Fruit fly (Drosophila melanogaster): ENCODE measurements around the gene CG14435.

CG14435 gene

DNA sequence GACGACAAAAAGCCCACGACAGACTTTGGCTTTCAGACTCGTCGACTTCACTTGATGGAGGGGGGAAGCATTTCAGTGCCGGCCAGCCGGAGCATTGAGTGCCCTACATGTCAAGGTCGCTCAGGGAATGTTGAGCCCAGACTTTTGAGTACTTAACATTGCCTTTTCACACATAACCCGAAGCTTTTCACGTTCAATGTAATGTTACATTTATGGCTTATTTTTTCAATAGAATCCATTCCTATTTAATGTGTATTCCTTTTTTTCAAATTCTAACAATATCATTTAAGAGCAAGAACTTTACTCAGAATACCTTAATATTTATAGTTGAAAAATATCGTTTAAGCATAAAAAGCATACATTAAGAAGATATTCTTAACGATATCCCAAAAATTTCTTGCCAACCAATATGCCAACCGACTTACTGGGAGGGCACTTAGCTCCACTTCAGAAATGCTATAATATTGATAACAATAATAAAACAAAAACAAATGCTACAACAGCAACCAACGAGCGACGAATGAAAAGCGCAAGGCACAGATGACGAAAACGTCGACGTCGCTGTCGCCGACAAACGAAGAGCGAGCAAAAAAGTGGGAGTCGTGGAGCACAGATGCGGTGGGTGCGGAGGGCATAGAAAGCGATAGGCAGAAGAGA lies 16.2 kb upstream of the CG14435 start (continued):
- TF ChIP-seq odd (GFP tag; optimal IDR thresholded peaks at IDR 0.05): peak; percentile 14
- no peak for TF ChIP-seq CG10959 (GFP tag; IDR thresholded peaks at IDR 0.05)
- TF ChIP-seq CG9437 (GFP tag; optimal IDR thresholded peaks at IDR 0.05): peak; percentile 39
- TF ChIP-seq CG10654 (GFP tag; optimal IDR thresholded peaks at IDR 0.05): peak; percentile 70
- peak; percentile 72 to 88 for TF ChIP-seq Pdp1 (GFP tag; optimal IDR thresholded peaks at IDR 0.05)
- TF ChIP-seq CG2129 (GFP tag; IDR thresholded peaks at IDR 0.05; ENCODE audit: partially characterized antibody): no peak
- peak; percentile 67 for TF ChIP-seq CG6813 (GFP tag; optimal IDR thresholded peaks at IDR 0.05)
- TF ChIP-seq CG18619 (GFP tag; optimal IDR thresholded peaks at IDR 0.05): peak; percentile 30
- no peak for TF ChIP-seq CG12236 (GFP tag; optimal IDR thresholded peaks at IDR 0.05)
- TF ChIP-seq CG9215 (GFP tag; IDR thresholded peaks at IDR 0.05): peak; percentile 83
- peak; percentile 82 for TF ChIP-seq Dip3 (GFP tag; optimal IDR thresholded peaks at IDR 0.05)
- TF ChIP-seq CG7372 (GFP tag; IDR thresholded peaks at IDR 0.05): peak; percentile 59
- peak; percentile 72 for TF ChIP-seq row (GFP tag; IDR thresholded peaks at IDR 0.05)
- peak; percentile 31; the same call in 1 of the 3 replicates for TF ChIP-seq ci (GFP tag; IDR thresholded peaks at IDR 0.05)
- TF ChIP-seq CG8089 (GFP tag; optimal IDR thresholded peaks at IDR 0.05): peak; percentile 64
- peak; percentile 69 for TF ChIP-seq CG1647 (GFP tag; optimal IDR thresholded peaks at IDR 0.05)
- peak; percentile 10 for TF ChIP-seq CG30431 (GFP tag; optimal IDR thresholded peaks at IDR 0.05)
- no peak for TF ChIP-seq CG16815 (GFP tag; optimal IDR thresholded peaks at IDR 0.05)
- TF ChIP-seq CG18599 (GFP tag; optimal IDR thresholded peaks at IDR 0.05): peak; percentile 82
- peak; percentile 70 for TF ChIP-seq CG6654 (GFP tag; optimal IDR thresholded peaks at IDR 0.05)
- TF ChIP-seq Spps (tag; optimal IDR thresholded peaks at IDR 0.05): peak; percentile 52
- TF ChIP-seq bab2 (GFP tag; optimal IDR thresholded peaks at IDR 0.05): no peak
- peak; percentile 56; the same call in 1 of the 2 replicates for TF ChIP-seq CG31224 (GFP tag; IDR thresholded peaks at IDR 0.05)
- TF ChIP-seq toy (GFP tag; IDR thresholded peaks at IDR 0.05): peak; percentile 46; the same call in 1 of the 2 replicates
- peak; percentile 82 for TF ChIP-seq HLH3B (GFP tag; IDR thresholded peaks at IDR 0.05)
- no peak for TF ChIP-seq Abd-B (GFP tag; optimal IDR thresholded peaks at IDR 0.05)
- TF ChIP-seq CG6254 (GFP tag; optimal IDR thresholded peaks at IDR 0.05): peak; percentile 48
- TF ChIP-seq CG15696 (tag; optimal IDR thresholded peaks at IDR 0.05): peak; percentile 46
- peak; percentile 53 for TF ChIP-seq CG12659 (GFP tag; optimal IDR thresholded peaks at IDR 0.05)
- 0 out of 3 replicates have a peak, but pooled peaks have one; percentile 48 for TF ChIP-seq Mrtf (GFP tag; IDR thresholded peaks at IDR 0.05)
- TF ChIP-seq ase (GFP tag; IDR thresholded peaks at IDR 0.05): peak; percentile 58
- peak; percentile 84 for TF ChIP-seq lab (GFP tag; optimal IDR thresholded peaks at IDR 0.05)
- no peak for TF ChIP-seq lov (optimal IDR thresholded peaks at IDR 0.05)
- 0 out of 3 replicates have a peak, but pooled peaks have one; percentile 37 for TF ChIP-seq lov (GFP tag; IDR thresholded peaks at IDR 0.05)
- TF ChIP-seq CG3847 (GFP tag; IDR thresholded peaks at IDR 0.05): peak; percentile 54
- TF ChIP-seq CG6683 (GFP tag; optimal IDR thresholded peaks at IDR 0.05): peak; percentile 68
- TF ChIP-seq Bdp1 (GFP tag; optimal IDR thresholded peaks at IDR 0.05): no peak
- TF ChIP-seq CG5180 (GFP tag; optimal IDR thresholded peaks at IDR 0.05): peak; percentile 64
- TF ChIP-seq CG2889 (GFP tag; IDR thresholded peaks at IDR 0.05): no peak; the same call in 2 of the 3 replicates
- TF ChIP-seq h (optimal IDR thresholded peaks at IDR 0.05): no peak
- no peak for TF ChIP-seq CG2875 (GFP tag; optimal IDR thresholded peaks at IDR 0.05)
- peak; percentile 77; the same call in 2 of the 3 replicates for TF ChIP-seq Dbx (GFP tag; IDR thresholded peaks at IDR 0.05)
- no peak for TF ChIP-seq CG11696 (GFP tag; IDR thresholded peaks at IDR 0.05)
- TF ChIP-seq jigr1 (GFP tag; IDR thresholded peaks at IDR 0.05): peak; percentile 71; the same call in 2 of the 3 replicates
- TF ChIP-seq bcd (GFP tag; optimal IDR thresholded peaks at IDR 0.05): peak; percentile 88
- peak; percentile 80 for TF ChIP-seq pum (GFP tag; optimal IDR thresholded peaks at IDR 0.05)
- TF ChIP-seq Xrp1 (GFP tag; IDR thresholded peaks at IDR 0.05): peak; percentile 74
- no peak for TF ChIP-seq Elba2 (GFP tag; optimal IDR thresholded peaks at IDR 0.05)
- TF ChIP-seq grau (tag; optimal IDR thresholded peaks at IDR 0.05): peak; percentile 58
- peak; percentile 80 for TF ChIP-seq D19A (tag; optimal IDR thresholded peaks at IDR 0.05)

Data from whole organism, embryonic.